Worm (Caenorhabditis elegans): ENCODE measurements around the gene AH9.1.

Gene AH9.1

ce11 chrX:2246908-2247307 lies at the start of gene AH9.1:
Gene AH9.1, minus strand, starts transcription at chrX:2247008.
- no peak for TF ChIP-seq unc-62 (GFP tag; optimal IDR thresholded peaks at IDR 0.05)

- TF ChIP-seq unc-62 (GFP tag; optimal IDR thresholded peaks at IDR 0.05): no peak
Observed at ce11 chrX:2294198-2294800, 47.5 kb upstream of the AH9.1 start, which contains the start of gene T10H10.2. Gene T10H10.2, plus strand, starts transcription at chrX:2294750.

ce11 chrX:2287977-2288387 lies 41.2 kb upstream of the AH9.1 start:
- TF ChIP-seq unc-62 (GFP tag; optimal IDR thresholded peaks at IDR 0.05): no peak

- TF ChIP-seq unc-62 (GFP tag; optimal IDR thresholded peaks at IDR 0.05): no peak
Observed at ce11 chrX:2287092-2287491, 40.3 kb upstream of the AH9.1 start, which contains the start of gene sav-1. Gene sav-1, minus strand, starts transcription at chrX:2287192.

- no peak for TF ChIP-seq unc-62 (GFP tag; optimal IDR thresholded peaks at IDR 0.05)
Observed at ce11 chrX:2276000-2276399, 29.2 kb upstream of the AH9.1 start.

ce11 chrX:2274237-2274636 lies 27.4 kb upstream of the AH9.1 start, which contains the start of gene AH9.4:
Gene AH9.4, minus strand, starts transcription at chrX:2274337.
- TF ChIP-seq unc-62 (GFP tag; optimal IDR thresholded peaks at IDR 0.05): no peak

ce11 chrX:2271429-2271828 lies 24.6 kb upstream of the AH9.1 start:
- TF ChIP-seq unc-62 (GFP tag; optimal IDR thresholded peaks at IDR 0.05): no peak

ce11 chrX:2267956-2268355 lies 21.1 kb upstream of the AH9.1 start, which contains the start of gene AH9.6:
Gene AH9.6, minus strand, starts transcription at chrX:2268138.
- TF ChIP-seq unc-62 (GFP tag; optimal IDR thresholded peaks at IDR 0.05): no peak

ce11 chrX:2266777-2267176 lies 20.0 kb upstream of the AH9.1 start:
- no peak for TF ChIP-seq unc-62 (GFP tag; optimal IDR thresholded peaks at IDR 0.05)

- no peak for TF ChIP-seq unc-62 (GFP tag; optimal IDR thresholded peaks at IDR 0.05)
Observed at ce11 chrX:2266366-2266765, 19.6 kb upstream of the AH9.1 start.

- TF ChIP-seq unc-62 (GFP tag; optimal IDR thresholded peaks at IDR 0.05): no peak
Observed at ce11 chrX:2265069-2265468, 18.3 kb upstream of the AH9.1 start.

- no peak for TF ChIP-seq unc-62 (GFP tag; optimal IDR thresholded peaks at IDR 0.05)
Observed at ce11 chrX:2262420-2262819, 15.6 kb upstream of the AH9.1 start.

- no peak for TF ChIP-seq unc-62 (GFP tag; optimal IDR thresholded peaks at IDR 0.05)
Observed at ce11 chrX:2261003-2261402, 14.2 kb upstream of the AH9.1 start, which contains the start of gene AH9.3. Gene AH9.3, minus strand, starts transcription at chrX:2261103.

- TF ChIP-seq unc-62 (GFP tag; optimal IDR thresholded peaks at IDR 0.05): no peak
Observed at ce11 chrX:2258404-2258803, 11.6 kb upstream of the AH9.1 start.

ce11 chrX:2258001-2258400 lies 11.2 kb upstream of the AH9.1 start, which contains the start of gene crn-4:
Gene crn-4, minus strand, starts transcription at chrX:2258101.
- TF ChIP-seq unc-62 (GFP tag; optimal IDR thresholded peaks at IDR 0.05): no peak

- TF ChIP-seq unc-62 (GFP tag; optimal IDR thresholded peaks at IDR 0.05): no peak
Observed at ce11 chrX:2242568-2243185, 4.1 kb downstream of the AH9.1 start, which contains the start of gene rpl-11.2. Gene rpl-11.2, minus strand, starts transcription at chrX:2242618.

ce11 chrX:2241147-2241798 lies 5.5 kb downstream of the AH9.1 start:
- TF ChIP-seq unc-62 (GFP tag; optimal IDR thresholded peaks at IDR 0.05): no peak

All from whole organism, dauer.